Worm (Caenorhabditis elegans): Measurements from ENCODE around the gene H23N18.6.

Gene H23N18.6

ce11 chrV:4913853-4914252 is 1.0 kb downstream of the H23N18.6 start:
- TF ChIP-seq fos-1 (tag; optimal IDR thresholded peaks at IDR 0.05) (no peak), Y75B8A.6 (GFP tag; IDR thresholded peaks at IDR 0.05) (no peak), Y5F2A.4 (GFP tag; optimal IDR thresholded peaks at IDR 0.05) (no peak), nhr-237 (tag; optimal IDR thresholded peaks at IDR 0.05) (no peak), daf-12 (tag; optimal IDR thresholded peaks at IDR 0.05) (no peak), unc-130 (GFP tag; optimal IDR thresholded peaks at IDR 0.05) (no peak), T20F7.1 (GFP tag; optimal IDR thresholded peaks at IDR 0.05) (no peak), aly-2 (tag; optimal IDR thresholded peaks at IDR 0.05) (no peak), ztf-11 (tag; optimal IDR thresholded peaks at IDR 0.05) (no peak)

DNA sequence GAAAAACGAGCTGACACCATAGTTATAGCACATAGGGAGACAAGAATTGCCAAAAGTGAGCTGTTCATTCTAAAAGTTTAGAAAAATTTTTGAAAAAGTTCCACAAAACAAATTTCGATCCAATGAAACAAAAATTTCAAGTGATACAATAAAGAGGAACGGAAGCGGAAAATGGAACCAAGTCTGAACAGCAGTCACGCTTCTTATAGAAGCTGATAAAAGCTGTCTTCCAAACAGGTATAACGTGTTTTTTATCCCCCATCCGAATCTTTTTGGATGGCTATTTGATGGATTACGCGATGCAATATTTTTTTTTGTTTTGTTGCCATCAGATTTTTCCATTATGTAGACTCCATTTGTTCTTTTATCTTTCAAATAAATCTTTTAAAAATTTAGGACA is 2.6 kb downstream of the H23N18.6 start, which contains the start of gene H23N18.5:
H23N18.5 (minus strand) TSS at position 69 of the 400 bp plus-strand sequence.
- TF ChIP-seq mes-2 (tag; optimal IDR thresholded peaks at IDR 0.05; ENCODE audit: poor library complexity, severe bottlenecking) (no peak), sdz-12 (GFP tag; optimal IDR thresholded peaks at IDR 0.05) (no peak), mdl-1 (tag; optimal IDR thresholded peaks at IDR 0.05) (peak in 1 of 2 experiments; percentile 33), hlh-11 (tag; optimal IDR thresholded peaks at IDR 0.05) (peak; percentile 16), nhr-48 (tag; optimal IDR thresholded peaks at IDR 0.05) (peak; percentile 19), jun-1 (tag; optimal IDR thresholded peaks at IDR 0.05) (no peak), nhr-28 (tag; optimal IDR thresholded peaks at IDR 0.05) (peak; percentile 43), zfp-3 (GFP tag; conservative IDR thresholded peaks at IDR 0.05) (no peak), dmd-8 (GFP tag; IDR thresholded peaks at IDR 0.05) (no peak), ceh-32 (tag; optimal IDR thresholded peaks at IDR 0.05; ENCODE audit: poor library complexity) (no peak), T26A8.4 (GFP tag; IDR thresholded peaks at IDR 0.05) (no peak), aha-1 (tag) (peak; percentile 32), ces-1 (GFP tag; optimal IDR thresholded peaks at IDR 0.05) (no peak), ceh-28 (tag; optimal IDR thresholded peaks at IDR 0.05) (no peak)

ce11 chrV:4908591-4908990 is 6.3 kb downstream of the H23N18.6 start, which contains the start of gene ugt-13:
ugt-13 (plus strand) TSS chrV:4908884.
- no peak for TF ChIP-seq daf-8 (GFP tag; IDR thresholded peaks at IDR 0.05)
- no peak for TF ChIP-seq unc-130 (GFP tag; optimal IDR thresholded peaks at IDR 0.05)
- no peak for TF ChIP-seq ceh-44 (GFP tag; IDR thresholded peaks at IDR 0.05)
- TF ChIP-seq T20F7.1 (GFP tag; optimal IDR thresholded peaks at IDR 0.05): no peak
- TF ChIP-seq F49E8.2 (tag; optimal IDR thresholded peaks at IDR 0.05; ENCODE audit: borderline replicate concordance): no peak
- TF ChIP-seq rbr-2 (tag; optimal IDR thresholded peaks at IDR 0.05): no peak
- TF ChIP-seq set-16 (GFP tag; IDR thresholded peaks at IDR 0.05): no peak
- no peak for TF ChIP-seq egl-43 (GFP tag; IDR thresholded peaks at IDR 0.05)
- TF ChIP-seq egl-27 (tag; optimal IDR thresholded peaks at IDR 0.05): no peak
- TF ChIP-seq spr-1 (tag; optimal IDR thresholded peaks at IDR 0.05): no peak
- no peak for TF ChIP-seq Y5F2A.4 (GFP tag; optimal IDR thresholded peaks at IDR 0.05)
- TF ChIP-seq spr-3 (GFP tag; optimal IDR thresholded peaks at IDR 0.05): no peak
- TF ChIP-seq aly-2 (tag; optimal IDR thresholded peaks at IDR 0.05): no peak
- TF ChIP-seq D1046.2 (GFP tag; IDR thresholded peaks at IDR 0.05): no peak
- no peak for TF ChIP-seq mdt-29 (GFP tag; IDR thresholded peaks at IDR 0.05)
- no peak for TF ChIP-seq nhr-76 (tag; optimal IDR thresholded peaks at IDR 0.05)
- TF ChIP-seq lir-3 (tag; optimal IDR thresholded peaks at IDR 0.05): no peak
- peak; percentile 73 for TF ChIP-seq aha-1 (tag)
- no peak for TF ChIP-seq vab-7 (GFP tag; IDR thresholded peaks at IDR 0.05)
- TF ChIP-seq lsy-2 (tag; optimal IDR thresholded peaks at IDR 0.05): peak in 1 of 2 experiments; percentile 28
- TF ChIP-seq attf-4 (tag; optimal IDR thresholded peaks at IDR 0.05): no peak
- TF ChIP-seq nhr-237 (tag; optimal IDR thresholded peaks at IDR 0.05): no peak
- TF ChIP-seq daf-19 (GFP tag; conservative IDR thresholded peaks at IDR 0.05): no peak
- TF ChIP-seq zip-2 (tag; optimal IDR thresholded peaks at IDR 0.05): no peak
- no peak for TF ChIP-seq hlh-11 (tag; optimal IDR thresholded peaks at IDR 0.05)
- TF ChIP-seq unc-39 (tag; optimal IDR thresholded peaks at IDR 0.05): no peak
- TF ChIP-seq duxl-1 (tag; optimal IDR thresholded peaks at IDR 0.05; ENCODE audit: poor library complexity): no peak
- TF ChIP-seq hmg-1.1 (GFP tag; IDR thresholded peaks at IDR 0.05): no peak
- TF ChIP-seq ceh-32 (tag; optimal IDR thresholded peaks at IDR 0.05; ENCODE audit: poor library complexity): no peak
- TF ChIP-seq sdz-12 (GFP tag; optimal IDR thresholded peaks at IDR 0.05): no peak
- TF ChIP-seq madf-5 (GFP tag; IDR thresholded peaks at IDR 0.05): no peak
- TF ChIP-seq ceh-20 (GFP tag; IDR thresholded peaks at IDR 0.05): no peak
- TF ChIP-seq ZK337.2 (GFP tag; IDR thresholded peaks at IDR 0.05): no peak
- TF ChIP-seq tag-97 (GFP tag; IDR thresholded peaks at IDR 0.05): no peak
- TF ChIP-seq zfp-3 (GFP tag; conservative IDR thresholded peaks at IDR 0.05): no peak
- no peak for TF ChIP-seq mes-2 (tag; optimal IDR thresholded peaks at IDR 0.05; ENCODE audit: poor library complexity, severe bottlenecking)
- TF ChIP-seq fos-1 (tag; optimal IDR thresholded peaks at IDR 0.05): no peak

All from whole organism, L4 larva.